Worm (Caenorhabditis elegans) whole organism, late embryonic: ENCODE measurements around the gene ceh-32.
A peak's percentile ranks its signal among the peaks of the same experiment; 100 is the strongest.

Experiments used
- C08G9.2 ChIP-seq: sonication (generic microtip); optimal IDR thresholded peaks from 2 replicates; lab custom pipeline; 2016; ENCODE audit warnings: mild to moderate bottlenecking, missing genetic modification characterization, moderate library complexity, missing compliant biosample characterization
- K09A11.1 ChIP-seq: sonication (generic microtip); optimal IDR thresholded peaks from 2 replicates; lab custom pipeline; 2017; ENCODE audit warnings: antibody characterized with exemption, mild to moderate bottlenecking, missing genetic modification characterization, missing compliant biosample characterization; ENCODE audit not compliant: insufficient read depth
- T23F11.4 ChIP-seq: fragments of 200-800 bp; sonication (Bioruptor generic); optimal IDR thresholded peaks from 2 replicates; lab custom pipeline; 2018; ENCODE audit warnings: mild to moderate bottlenecking, missing genetic modification characterization, missing compliant biosample characterization
- ama-1 ChIP-seq: fragments of 150-350 bp; optimal IDR thresholded peaks from 2 replicates; lab custom pipeline; 2014
- ceh-31 ChIP-seq: sonication (generic microtip); optimal IDR thresholded peaks from 2 replicates; lab custom pipeline; 2016; ENCODE audit warnings: missing genetic modification characterization, missing compliant biosample characterization
- ceh-34 ChIP-seq: sonication (generic microtip); optimal IDR thresholded peaks from 2 replicates; lab custom pipeline; 2016; ENCODE audit warnings: mild to moderate bottlenecking, missing genetic modification characterization, missing compliant biosample characterization
- ceh-6 ChIP-seq: fragments of 200-800 bp; sonication (Bioruptor generic); optimal IDR thresholded peaks from 2 replicates; lab custom pipeline; 2018; ENCODE audit warnings: mild to moderate bottlenecking, missing genetic modification characterization, missing compliant biosample characterization
- ceh-9 ChIP-seq: sonication (generic microtip); optimal IDR thresholded peaks from 2 replicates; lab custom pipeline; 2016; ENCODE audit warnings: mild to moderate bottlenecking, missing genetic modification characterization, inconsistent platforms, missing compliant biosample characterization
- che-1 ChIP-seq: sonication (generic microtip); optimal IDR thresholded peaks from 2 replicates; lab custom pipeline; 2016; ENCODE audit warnings: mild to moderate bottlenecking, missing genetic modification characterization, missing compliant biosample characterization
- dve-1 ChIP-seq: sonication (generic microtip); optimal IDR thresholded peaks from 2 replicates; lab custom pipeline; 2017; ENCODE audit warnings: antibody characterized with exemption, mild to moderate bottlenecking, missing genetic modification characterization, missing compliant biosample characterization
- elt-2 ChIP-seq: sonication (generic microtip); optimal IDR thresholded peaks from 2 replicates; lab custom pipeline; 2016; ENCODE audit warnings: missing genetic modification reagents, missing genetic modification characterization, missing compliant biosample characterization
- fax-1 ChIP-seq: sonication (generic microtip); optimal IDR thresholded peaks from 2 replicates; lab custom pipeline; 2016; ENCODE audit warnings: missing genotype, missing genetic modification characterization, missing compliant biosample characterization
- fkh-6 ChIP-seq: sonication (generic microtip); optimal IDR thresholded peaks from 2 replicates; lab custom pipeline; 2016; ENCODE audit warnings: missing genetic modification characterization, missing compliant biosample characterization
- gmeb-2 ChIP-seq: sonication (generic microtip); optimal IDR thresholded peaks from 2 replicates; lab custom pipeline; 2016; ENCODE audit warnings: missing genetic modification characterization, inconsistent platforms, missing compliant biosample characterization
- hlh-13 ChIP-seq: fragments of 200-800 bp; sonication (Bioruptor generic); optimal IDR thresholded peaks from 2 replicates; lab custom pipeline; 2018; ENCODE audit warnings: mild to moderate bottlenecking, missing genetic modification characterization, missing compliant biosample characterization
- hlh-15 ChIP-seq: sonication (generic microtip); optimal IDR thresholded peaks from 2 replicates; lab custom pipeline; 2016; ENCODE audit warnings: missing genetic modification characterization, missing compliant biosample characterization
- lim-6 ChIP-seq: sonication (generic microtip); optimal IDR thresholded peaks from 2 replicates; lab custom pipeline; 2016; ENCODE audit warnings: missing genetic modification characterization, missing compliant biosample characterization
- lin-11 ChIP-seq: fragments of 200-800 bp; sonication (Bioruptor generic); optimal IDR thresholded peaks from 2 replicates; lab custom pipeline; 2018; ENCODE audit warnings: mild to moderate bottlenecking, missing genetic modification characterization, missing compliant biosample characterization
- madf-2 ChIP-seq: sonication (generic microtip); optimal IDR thresholded peaks from 2 replicates; lab custom pipeline; 2017; ENCODE audit warnings: missing genetic modification characterization, missing compliant biosample characterization
- nfya-1 ChIP-seq: sonication (generic microtip); optimal IDR thresholded peaks from 2 replicates; lab custom pipeline; 2017; ENCODE audit warnings: missing genetic modification characterization, mild to moderate bottlenecking, missing compliant biosample characterization, antibody characterized with exemption, moderate library complexity
- nhr-11 ChIP-seq: fragments of 150-350 bp; optimal IDR thresholded peaks from 2 replicates; lab custom pipeline; 2014; ENCODE audit warnings: missing biosample characterization, missing genetic modification characterization
- npax-4 ChIP-seq: sonication (generic microtip); optimal IDR thresholded peaks from 2 replicates; lab custom pipeline; 2016; ENCODE audit warnings: missing genetic modification characterization, missing compliant biosample characterization
- odd-2 ChIP-seq: sonication (generic microtip); optimal IDR thresholded peaks from 2 replicates; lab custom pipeline; 2017; ENCODE audit warnings: antibody characterized with exemption, mild to moderate bottlenecking, missing genetic modification characterization, missing compliant biosample characterization
- pag-3 ChIP-seq: sonication (generic microtip); optimal IDR thresholded peaks from 2 replicates; lab custom pipeline; 2016; ENCODE audit warnings: missing compliant biosample characterization, missing genetic modification characterization, borderline replicate concordance
- pat-9 ChIP-seq: fragments of 200-800 bp; sonication (Bioruptor generic); optimal IDR thresholded peaks from 2 replicates; lab custom pipeline; 2018; ENCODE audit warnings: mild to moderate bottlenecking, missing genetic modification characterization, moderate library complexity, missing compliant biosample characterization
- pqm-1 ChIP-seq: sonication (generic microtip); optimal IDR thresholded peaks from 2 replicates; lab custom pipeline; 2016; ENCODE audit warnings: missing genetic modification characterization, missing compliant biosample characterization
- pros-1 ChIP-seq: fragments of 150-350 bp; optimal IDR thresholded peaks from 2 replicates; lab custom pipeline; 2014; ENCODE audit warnings: missing biosample characterization, missing genetic modification reagents, missing genetic modification characterization
- ref-2 ChIP-seq: sonication (generic microtip); optimal IDR thresholded peaks from 2 replicates; lab custom pipeline; 2016; ENCODE audit warnings: missing genetic modification characterization, missing compliant biosample characterization
- rnt-1 ChIP-seq: sonication (generic microtip); optimal IDR thresholded peaks from 2 replicates; lab custom pipeline; 2016; ENCODE audit warnings: missing genetic modification characterization, missing compliant biosample characterization
- sdc-2 ChIP-seq: sonication (generic microtip); optimal IDR thresholded peaks from 2 replicates; lab custom pipeline; 2016; ENCODE audit warnings: missing genotype, missing genetic modification characterization, missing compliant biosample characterization
- sox-4 ChIP-seq: sonication (generic microtip); optimal IDR thresholded peaks from 2 replicates; lab custom pipeline; 2017; ENCODE audit warnings: mild to moderate bottlenecking, missing genetic modification characterization, inconsistent platforms, missing compliant biosample characterization
- syd-9 ChIP-seq: sonication (generic microtip); optimal IDR thresholded peaks from 2 replicates; lab custom pipeline; 2016; ENCODE audit warnings: mild to moderate bottlenecking, missing genetic modification characterization, moderate library complexity, missing compliant biosample characterization
- tbx-2 ChIP-seq: sonication (generic microtip); optimal IDR thresholded peaks from 2 replicates; lab custom pipeline; 2016; ENCODE audit warnings: missing genetic modification characterization, missing compliant biosample characterization
- ttx-3 ChIP-seq: sonication (generic microtip); optimal IDR thresholded peaks from 2 replicates; lab custom pipeline; 2016; ENCODE audit warnings: missing genetic modification reagents, missing genetic modification characterization, missing compliant biosample characterization
- unc-3 ChIP-seq, 2 experiments: fragments of 200-800 bp in 1 of 2; sonication (Bioruptor generic) in 1 of 2; sonication (generic microtip) in 1 of 2; conservative IDR thresholded peaks in 1 of 2; optimal IDR thresholded peaks in 1 of 2; 2 replicates each; pipeline versions ENCODE4 v1.3.6 to Lab custom; 2016 to 2022; ENCODE audit warnings: missing compliant biosample characterization in 2 of 2, missing genetic modification characterization in 2 of 2, missing genetic modification reagents in 1 of 2
- unc-42 ChIP-seq: sonication (generic microtip); optimal IDR thresholded peaks from 2 replicates; lab custom pipeline; 2016; ENCODE audit warnings: missing genotype, missing genetic modification characterization, missing compliant biosample characterization
- unc-55 ChIP-seq: sonication (generic microtip); optimal IDR thresholded peaks from 2 replicates; lab custom pipeline; 2017; ENCODE audit warnings: missing biosample characterization, missing genetic modification reagents, missing genetic modification characterization
- unc-86 ChIP-seq: sonication (generic microtip); optimal IDR thresholded peaks from 2 replicates; lab custom pipeline; 2016; ENCODE audit warnings: missing genetic modification characterization, missing compliant biosample characterization
- zip-5 ChIP-seq: sonication (generic microtip); optimal IDR thresholded peaks from 2 replicates; lab custom pipeline; 2016; ENCODE audit warnings: missing genetic modification characterization, missing compliant biosample characterization

ceh-32 gene

ce11 chrV:11736896-11737295 is 31.7 kb upstream of the ceh-32 start, which contains the start of gene spe-42:
TSS of gene spe-42 (minus strand) at chrV:11736996.
- no peak for TF ChIP-seq ttx-3 (tag; lab: Kevin White, UChicago)
- no peak for TF ChIP-seq T23F11.4 (GFP tag; lab: Kevin White, UChicago)
- no peak for TF ChIP-seq rnt-1 (tag; lab: Kevin White, UChicago)
- no peak for TF ChIP-seq hlh-13
- TF ChIP-seq ama-1 (lab: Kevin White, UChicago) = no peak
- no peak for TF ChIP-seq unc-86 (tag; lab: Kevin White, UChicago)
- TF ChIP-seq pqm-1 (tag; lab: Kevin White, UChicago) = no peak
- no peak for TF ChIP-seq zip-5 (tag; lab: Kevin White, UChicago)
- TF ChIP-seq nfya-1 (tag; lab: Kevin White, UChicago) = no peak
- no peak for TF ChIP-seq lim-6
- TF ChIP-seq unc-55 (GFP tag; lab: Kevin White, UChicago) = no peak
- no peak for TF ChIP-seq hlh-15 (tag; lab: Kevin White, UChicago)
- no peak for TF ChIP-seq ceh-34 (tag; lab: Kevin White, UChicago)
- TF ChIP-seq tbx-2 = no peak
- no peak for TF ChIP-seq fkh-6 (tag; lab: Kevin White, UChicago)
- TF ChIP-seq pros-1 (tag; lab: Kevin White, UChicago) = no peak
- TF ChIP-seq madf-2 (tag; lab: Kevin White, UChicago) = no peak
- no peak for TF ChIP-seq lin-11 (tag; lab: Kevin White, UChicago)
- TF ChIP-seq ceh-6 (GFP tag; lab: Kevin White, UChicago) = no peak
- TF ChIP-seq C08G9.2 (tag; lab: Kevin White, UChicago) = no peak

ce11 chrV:11733460-11733859 is 28.3 kb upstream of the ceh-32 start, which contains the start of gene npp-22:
TSS of gene npp-22 (minus strand) at chrV:11733472.
- TF ChIP-seq ceh-31 (peak; percentile 14), unc-42 (tag; lab: Kevin White, UChicago) (peak; percentile 30), unc-55 (GFP tag; lab: Kevin White, UChicago) (peak; percentile 9), gmeb-2 (tag; lab: Kevin White, UChicago) (no peak)

DNA sequence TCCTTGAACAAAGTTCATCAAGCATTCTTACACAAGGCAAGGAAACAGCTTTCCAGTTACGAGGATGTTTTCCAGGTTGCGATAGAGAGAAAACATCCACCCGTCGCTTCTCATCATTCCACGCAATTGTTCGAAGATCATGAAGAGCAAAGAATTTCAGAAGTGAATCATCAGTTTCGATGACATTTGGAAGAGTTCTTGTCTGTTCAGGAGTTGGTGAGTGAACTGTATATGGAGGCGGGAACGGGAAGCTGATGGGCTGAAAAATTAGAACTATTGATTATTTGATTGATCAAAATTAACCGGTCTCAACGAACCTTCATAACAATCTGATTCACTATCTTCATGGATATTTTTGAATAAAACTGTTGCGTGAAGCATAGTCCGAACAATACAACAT is 26.8 kb upstream of the ceh-32 start:
- no peak for TF ChIP-seq sdc-2 (tag; lab: Kevin White, UChicago)
- TF ChIP-seq nfya-1 (tag; lab: Kevin White, UChicago) = no peak
- no peak for TF ChIP-seq syd-9
- TF ChIP-seq unc-86 (tag; lab: Kevin White, UChicago) = no peak
- TF ChIP-seq pat-9 (tag; lab: Kevin White, UChicago) = no peak
- no peak for TF ChIP-seq K09A11.1
- TF ChIP-seq pqm-1 (tag; lab: Kevin White, UChicago) = no peak
- no peak for TF ChIP-seq elt-2 (tag; lab: Kevin White, UChicago)
- TF ChIP-seq npax-4 = no peak
- no peak for TF ChIP-seq che-1 (tag; lab: Kevin White, UChicago)
- TF ChIP-seq sox-4 (tag; lab: Kevin White, UChicago) = no peak
- TF ChIP-seq unc-42 (tag; lab: Kevin White, UChicago) = no peak
- no peak for TF ChIP-seq ref-2
- no peak for TF ChIP-seq unc-3 (GFP tag; conservative IDR thresholded peaks at IDR 0.05; lab: Robert Waterston, UW)
- no peak for TF ChIP-seq unc-3 (tag; optimal IDR thresholded peaks at IDR 0.05; lab: Kevin White, UChicago)
- TF ChIP-seq pros-1 (tag; lab: Kevin White, UChicago) = no peak
- no peak for TF ChIP-seq dve-1
- no peak for TF ChIP-seq fkh-6 (tag; lab: Kevin White, UChicago)
- no peak for TF ChIP-seq fax-1 (tag; lab: Kevin White, UChicago)
- TF ChIP-seq odd-2 (tag; lab: Kevin White, UChicago) = no peak
- TF ChIP-seq ceh-34 (tag; lab: Kevin White, UChicago) = no peak

DNA sequence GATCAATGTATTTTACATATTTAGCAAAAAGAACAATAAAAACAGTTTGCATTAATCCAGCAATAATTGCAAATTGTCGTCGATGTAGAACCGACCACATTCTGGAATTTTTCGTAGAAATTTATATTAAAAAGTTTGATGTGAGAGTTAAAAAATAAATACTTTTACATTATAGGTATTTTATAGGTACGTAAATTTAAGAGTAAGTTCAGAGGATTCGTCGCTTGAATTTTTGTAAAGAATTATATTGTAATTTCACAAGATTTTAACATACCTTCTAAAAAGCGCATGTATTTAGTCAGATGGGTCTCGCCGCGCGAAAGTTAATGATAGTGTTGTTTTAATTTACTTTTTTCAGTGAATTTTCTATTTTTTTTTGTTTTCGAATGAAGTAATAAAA is 24.9 kb upstream of the ceh-32 start, which contains the start of gene rhr-2:
Gene rhr-2, minus strand, starts transcription at position 101 of the 400 bp plus-strand sequence.
- no peak for TF ChIP-seq odd-2 (tag; lab: Kevin White, UChicago)
- TF ChIP-seq hlh-15 (tag; lab: Kevin White, UChicago) = no peak
- no peak for TF ChIP-seq nhr-11 (tag; lab: Kevin White, UChicago)
- TF ChIP-seq ceh-9 = no peak
- TF ChIP-seq pag-3 (tag; lab: Kevin White, UChicago) = no peak
- TF ChIP-seq, all 69 proteins: peak for 0
